Fruit fly (Drosophila melanogaster): Measurements from ENCODE around the gene Rbcn-3A.
A peak's percentile ranks its signal among the peaks of the same experiment; 100 is the strongest.

Gene Rbcn-3A

dm6 chrX:6193183-6193810 is 62.0 kb downstream of the Rbcn-3A start (continued):
- peak; percentile 76 for TF ChIP-seq cas (GFP tag; IDR thresholded peaks at IDR 0.05)
- TF ChIP-seq ewg (GFP tag; optimal IDR thresholded peaks at IDR 0.05) = peak; percentile 70
- peak; percentile 93 for TF ChIP-seq tgo (GFP tag; IDR thresholded peaks at IDR 0.05)
- TF ChIP-seq CG4328 (GFP tag; optimal IDR thresholded peaks at IDR 0.05) = peak; percentile 14
- TF ChIP-seq CG12104 (GFP tag; optimal IDR thresholded peaks at IDR 0.05) = peak; percentile 55
- peak; percentile 87 for TF ChIP-seq CG7839 (tag; optimal IDR thresholded peaks at IDR 0.05)
- no peak for TF ChIP-seq HLH4C (GFP tag; IDR thresholded peaks at IDR 0.05; ENCODE audit: partially characterized antibody)
- TF ChIP-seq HmgD (GFP tag; optimal IDR thresholded peaks at IDR 0.05) = no peak
- TF ChIP-seq CG11093 (GFP tag; IDR thresholded peaks at IDR 0.05) = peak; percentile 78
- no peak for TF ChIP-seq Dp (GFP tag; optimal IDR thresholded peaks at IDR 0.05)
- TF ChIP-seq Dek (tag; optimal IDR thresholded peaks at IDR 0.05) = peak; percentile 88
- TF ChIP-seq Dfd (GFP tag; optimal IDR thresholded peaks at IDR 0.05) = no peak
- TF ChIP-seq dmrt11E (tag; optimal IDR thresholded peaks at IDR 0.05) = no peak
- peak; percentile 88 for TF ChIP-seq lmd (GFP tag; IDR thresholded peaks at IDR 0.05)
- TF ChIP-seq Dip3 (GFP tag; optimal IDR thresholded peaks at IDR 0.05) = peak; percentile 9
- TF ChIP-seq Adf1 (GFP tag; IDR thresholded peaks at IDR 0.05) = peak; percentile 96
- peak; percentile 86 for TF ChIP-seq CG15269 (tag; optimal IDR thresholded peaks at IDR 0.05)
- TF ChIP-seq CG12391 (tag; optimal IDR thresholded peaks at IDR 0.05) = peak; percentile 82
- no peak for TF ChIP-seq pita (GFP tag; optimal IDR thresholded peaks at IDR 0.05)
- TF ChIP-seq Max (GFP tag; optimal IDR thresholded peaks at IDR 0.05) = peak; percentile 51
- peak; percentile 83 for TF ChIP-seq Hand (GFP tag; optimal IDR thresholded peaks at IDR 0.05)
- TF ChIP-seq CG4820 (GFP tag; optimal IDR thresholded peaks at IDR 0.05) = peak; percentile 43
- no peak for TF ChIP-seq Doc3 (GFP tag; IDR thresholded peaks at IDR 0.05; ENCODE audit: partially characterized antibody)
- TF ChIP-seq CG17568 (GFP tag; optimal IDR thresholded peaks at IDR 0.05) = peak; percentile 59
- TF ChIP-seq Dip2 (GFP tag; IDR thresholded peaks at IDR 0.05) = peak; percentile 30; the same call in 1 of the 2 replicates
- peak; percentile 82 for TF ChIP-seq Nf-YA (GFP tag; IDR thresholded peaks at IDR 0.05)
- TF ChIP-seq gcm2 (GFP tag; optimal IDR thresholded peaks at IDR 0.05) = no peak
- peak; percentile 29 for TF ChIP-seq Six4 (GFP tag; optimal IDR thresholded peaks at IDR 0.05)
- peak; percentile 88 for TF ChIP-seq Sox102F (GFP tag; optimal IDR thresholded peaks at IDR 0.05)
- peak; percentile 79; the same call in 1 of the 2 replicates for TF ChIP-seq bowl (GFP tag; IDR thresholded peaks at IDR 0.05)
- peak; percentile 28 for TF ChIP-seq CG3838 (GFP tag; optimal IDR thresholded peaks at IDR 0.05)
- peak; percentile 50 for TF ChIP-seq HmgZ (tag; optimal IDR thresholded peaks at IDR 0.05)
- peak; percentile 85 for TF ChIP-seq CG17361 (GFP tag; IDR thresholded peaks at IDR 0.05)
- no peak for TF ChIP-seq jumu (GFP tag; optimal IDR thresholded peaks at IDR 0.05)
- peak; percentile 8 for TF ChIP-seq CG13624 (GFP tag; optimal IDR thresholded peaks at IDR 0.05)
- TF ChIP-seq zfh2 (GFP tag; optimal IDR thresholded peaks at IDR 0.05) = peak; percentile 24
- TF ChIP-seq CG12236 (GFP tag; optimal IDR thresholded peaks at IDR 0.05) = no peak
- TF ChIP-seq az2 (GFP tag; optimal IDR thresholded peaks at IDR 0.05) = peak; percentile 65
- TF ChIP-seq CG8359 (GFP tag; optimal IDR thresholded peaks at IDR 0.05; ENCODE audit: borderline replicate concordance) = peak; percentile 17
- TF ChIP-seq sima (GFP tag; optimal IDR thresholded peaks at IDR 0.05) = no peak
- peak; percentile 76 for TF ChIP-seq toy (GFP tag; IDR thresholded peaks at IDR 0.05)
- no peak for TF ChIP-seq Hr39 (optimal IDR thresholded peaks at IDR 0.05)
- peak; percentile 79 for TF ChIP-seq nmo (GFP tag; optimal IDR thresholded peaks at IDR 0.05)
- peak; percentile 87 for TF ChIP-seq CG13894 (tag; optimal IDR thresholded peaks at IDR 0.05)
- TF ChIP-seq lab (GFP tag; optimal IDR thresholded peaks at IDR 0.05) = peak; percentile 94
- TF ChIP-seq ranshi (GFP tag; IDR thresholded peaks at IDR 0.05) = peak; percentile 82
- TF ChIP-seq gcm (GFP tag; optimal IDR thresholded peaks at IDR 0.05) = no peak
- TF ChIP-seq Blimp-1 (GFP tag; optimal IDR thresholded peaks at IDR 0.05) = peak; percentile 69
- no peak for TF ChIP-seq CG13287 (GFP tag; IDR thresholded peaks at IDR 0.05; ENCODE audit: partially characterized antibody)
- peak; percentile 93 for TF ChIP-seq Ets65A (GFP tag)
